Fruit fly (Drosophila melanogaster) whole organism, embryonic: Measurements from ENCODE around the gene Cpr64Ad.
A peak's percentile ranks its signal among the peaks of the same experiment; 100 is the strongest.

ENCODE experiments used
- Blimp-1 ChIP-seq: fragments of 200-800 bp; sonication (Bioruptor generic); optimal IDR thresholded peaks from 3 replicates; lab custom pipeline; 2018; ENCODE audit warnings: missing biosample characterization, missing genetic modification characterization, mild to moderate bottlenecking, moderate library complexity, missing genetic modification reagents
- CG1024 ChIP-seq: fragments of 200-800 bp; sonication (Bioruptor generic); IDR thresholded peaks from 2 replicates; pipeline ENCODE4 v1.3.6; 2022; ENCODE audit warnings: missing biosample characterization, missing genetic modification characterization
- CG10321 ChIP-seq: fragments of 200-800 bp; sonication (Bioruptor generic); IDR thresholded peaks from 2 replicates; pipeline ENCODE4 v1.3.6; 2022; ENCODE audit warnings: missing biosample characterization, missing genetic modification characterization
- CG13894 ChIP-seq: fragments of 200-800 bp; sonication (Bioruptor generic); optimal IDR thresholded peaks from 3 replicates; lab custom pipeline; 2018; ENCODE audit warnings: missing biosample characterization, mild to moderate bottlenecking, missing genetic modification characterization, moderate library complexity
- CG14441 ChIP-seq: fragments of 200-800 bp; sonication (Bioruptor generic); IDR thresholded peaks from 2 replicates; pipeline ENCODE4 v1.3.6; 2022; ENCODE audit warnings: missing biosample characterization, missing genetic modification characterization
- CG14710 ChIP-seq: fragments of 200-800 bp; sonication (Bioruptor generic); optimal IDR thresholded peaks from 3 replicates; lab custom pipeline; 2019; ENCODE audit warnings: missing biosample characterization, mild to moderate bottlenecking, missing genetic modification characterization, moderate library complexity
- CG14965 ChIP-seq: fragments of 200-800 bp; sonication (Bioruptor generic); optimal IDR thresholded peaks from 2 replicates; lab custom pipeline; 2016; ENCODE audit warnings: missing biosample characterization, missing genetic modification characterization, borderline replicate concordance
- CG15479 ChIP-seq: fragments of 200-800 bp; sonication (Bioruptor generic); optimal IDR thresholded peaks from 3 replicates; lab custom pipeline; 2019; ENCODE audit warnings: missing biosample characterization, mild to moderate bottlenecking, missing genetic modification characterization, moderate library complexity
- CG1603 ChIP-seq: fragments of 200-800 bp; sonication (Bioruptor generic); optimal IDR thresholded peaks from 2 replicates; lab custom pipeline; 2019; ENCODE audit warnings: missing biosample characterization, mild to moderate bottlenecking, missing genetic modification characterization, moderate library complexity
- CG31365 ChIP-seq: fragments of 200-800 bp; sonication (Bioruptor generic); optimal IDR thresholded peaks from 2 replicates; lab custom pipeline; 2018; ENCODE audit warnings: missing biosample characterization, mild to moderate bottlenecking, missing genetic modification characterization
- CG31441 ChIP-seq: fragments of 200-800 bp; sonication (Bioruptor generic); IDR thresholded peaks from 2 replicates; pipeline ENCODE4 v1.3.6; 2022; ENCODE audit warnings: missing biosample characterization, missing genetic modification characterization
- CG3726 ChIP-seq: fragments of 200-800 bp; sonication (Bioruptor generic); IDR thresholded peaks from 3 replicates; pipeline ENCODE4, ENCODE4 v1.3.6; 2022; ENCODE audit warnings: missing biosample characterization, missing genetic modification characterization
- CG42726 ChIP-seq: fragments of 200-800 bp; sonication (Bioruptor generic); IDR thresholded peaks from 2 replicates; pipeline ENCODE4 v1.3.6; 2022; ENCODE audit warnings: missing biosample characterization, missing genetic modification characterization; ENCODE audit not compliant: partially characterized antibody
- CG4424 ChIP-seq: fragments of 200-800 bp; sonication (Bioruptor generic); optimal IDR thresholded peaks from 3 replicates; lab custom pipeline; 2016; ENCODE audit warnings: missing biosample characterization, missing genetic modification characterization
- CG7357 ChIP-seq: fragments of 200-800 bp; sonication (Bioruptor generic); IDR thresholded peaks from 3 replicates; pipeline ENCODE4 v1.3.6; 2022; ENCODE audit warnings: missing biosample characterization, missing genetic modification characterization
- CG7786 ChIP-seq: fragments of 200-800 bp; sonication (Bioruptor generic); optimal IDR thresholded peaks from 2 replicates; lab custom pipeline; 2016; ENCODE audit warnings: missing biosample characterization, missing genetic modification characterization
- CG8359 ChIP-seq: fragments of 200-800 bp; sonication (Bioruptor generic); optimal IDR thresholded peaks from 2 replicates; lab custom pipeline; 2017; ENCODE audit warnings: missing biosample characterization, mild to moderate bottlenecking, missing genetic modification characterization, borderline replicate concordance
- CG9215 ChIP-seq: fragments of 200-800 bp; sonication (Bioruptor generic); IDR thresholded peaks from 2 replicates; pipeline ENCODE4 v1.3.6; 2022; ENCODE audit warnings: missing biosample characterization, missing genetic modification characterization
- CHES-1-like ChIP-seq: fragments of 200-800 bp; sonication (Bioruptor generic); optimal IDR thresholded peaks from 2 replicates; lab custom pipeline; 2016; ENCODE audit warnings: missing biosample characterization, missing genetic modification characterization
- ERR ChIP-seq: fragments of 200-800 bp; sonication (Bioruptor generic); optimal IDR thresholded peaks from 2 replicates; lab custom pipeline; 2016; ENCODE audit warnings: missing biosample characterization, missing genetic modification characterization
- Elba2 ChIP-seq: fragments of 200-800 bp; sonication (Bioruptor generic); optimal IDR thresholded peaks from 3 replicates; lab custom pipeline; 2016; ENCODE audit warnings: missing biosample characterization, missing genetic modification characterization
- Gsc ChIP-seq: fragments of 200-800 bp; sonication (Bioruptor generic); IDR thresholded peaks from 2 replicates; pipeline ENCODE4 v1.3.6; 2022; ENCODE audit warnings: missing biosample characterization, missing genetic modification characterization
- Jarid2 ChIP-seq: fragments of 200-800 bp; sonication (Bioruptor generic); optimal IDR thresholded peaks from 3 replicates; lab custom pipeline; 2017; ENCODE audit warnings: mild to moderate bottlenecking, missing biosample characterization, missing genetic modification reagents, missing genetic modification characterization
- Med ChIP-seq: fragments of 200-800 bp; sonication (Bioruptor generic); peaks from one replicate; lab custom pipeline; 2016; ENCODE audit warnings: missing biosample characterization, missing genetic modification characterization, mild to moderate bottlenecking, inconsistent platforms, moderate library complexity
- Mes4 ChIP-seq: fragments of 200-800 bp; sonication (Bioruptor generic); optimal IDR thresholded peaks from 2 replicates; lab custom pipeline; 2016; ENCODE audit warnings: missing biosample characterization, missing genetic modification characterization
- NFAT ChIP-seq: fragments of 200-800 bp; sonication (Bioruptor generic); IDR thresholded peaks from 2 replicates; pipeline ENCODE4 v1.3.6; 2022; ENCODE audit warnings: missing biosample characterization, missing genetic modification characterization
- Rfx ChIP-seq: fragments of 200-800 bp; sonication (Bioruptor generic); IDR thresholded peaks from 2 replicates; pipeline ENCODE4 v1.3.6; 2022; ENCODE audit warnings: missing biosample characterization, missing genetic modification characterization
- Scr ChIP-seq: fragments of 200-800 bp; sonication (Bioruptor generic); IDR thresholded peaks from 2 replicates; pipeline ENCODE4 v1.3.6; 2022; ENCODE audit warnings: missing biosample characterization, missing genetic modification characterization; ENCODE audit not compliant: partially characterized antibody
- YL-1 ChIP-seq: fragments of 200-800 bp; sonication (Bioruptor generic); optimal IDR thresholded peaks from 3 replicates; lab custom pipeline; 2017; ENCODE audit warnings: missing biosample characterization, mild to moderate bottlenecking, missing genetic modification characterization
- ara ChIP-seq: fragments of 200-800 bp; sonication (Bioruptor generic); IDR thresholded peaks from 2 replicates; pipeline ENCODE4 v1.3.6; 2022; ENCODE audit warnings: missing biosample characterization, missing genetic modification characterization
- ase ChIP-seq: fragments of 200-800 bp; sonication (Bioruptor generic); IDR thresholded peaks from 3 replicates; pipeline ENCODE4 v1.3.6; 2022; ENCODE audit warnings: missing biosample characterization, missing genetic modification characterization
- cas ChIP-seq: fragments of 200-800 bp; sonication (Bioruptor generic); IDR thresholded peaks from 2 replicates; pipeline ENCODE4 v1.3.6; 2022; ENCODE audit warnings: missing biosample characterization, missing genetic modification characterization
- dan ChIP-seq: fragments of 200-800 bp; sonication (Bioruptor generic); IDR thresholded peaks from 2 replicates; pipeline ENCODE4 v1.3.6; 2022; ENCODE audit warnings: missing biosample characterization, missing genetic modification characterization
- dmrt99B ChIP-seq: fragments of 200-800 bp; sonication (Bioruptor generic); optimal IDR thresholded peaks from 2 replicates; lab custom pipeline; 2018; ENCODE audit warnings: missing biosample characterization, mild to moderate bottlenecking, missing genetic modification characterization, moderate library complexity
- dysf ChIP-seq: fragments of 200-800 bp; sonication (Bioruptor generic); IDR thresholded peaks from 3 replicates; pipeline ENCODE4 v1.3.6; 2022; ENCODE audit warnings: missing biosample characterization, missing genetic modification characterization
- fd96Cb ChIP-seq: fragments of 200-800 bp; sonication (Bioruptor generic); optimal IDR thresholded peaks from 2 replicates; lab custom pipeline; 2018; ENCODE audit warnings: missing biosample characterization, mild to moderate bottlenecking, missing genetic modification characterization, moderate library complexity
- gcm ChIP-seq: fragments of 200-800 bp; sonication (Bioruptor generic); optimal IDR thresholded peaks from 2 replicates; lab custom pipeline; 2019; ENCODE audit warnings: missing biosample characterization, mild to moderate bottlenecking, missing genetic modification characterization, moderate library complexity
- gfzf ChIP-seq: fragments of 200-800 bp; sonication (Bioruptor generic); optimal IDR thresholded peaks from 2 replicates; lab custom pipeline; 2016; ENCODE audit warnings: missing biosample characterization, mild to moderate bottlenecking, missing genetic modification characterization, moderate library complexity
- kah ChIP-seq: fragments of 200-800 bp; sonication (Bioruptor generic); optimal IDR thresholded peaks from 2 replicates; lab custom pipeline; 2018; ENCODE audit warnings: missing biosample characterization, mild to moderate bottlenecking, missing genetic modification characterization
- kay ChIP-seq: fragments of 200-800 bp; sonication (Bioruptor generic); optimal IDR thresholded peaks from 2 replicates; lab custom pipeline; 2016; ENCODE audit warnings: missing biosample characterization, missing genetic modification characterization
- mam ChIP-seq: fragments of 200-800 bp; sonication (Bioruptor generic); optimal IDR thresholded peaks from 3 replicates; lab custom pipeline; 2016; ENCODE audit warnings: missing biosample characterization, missing genetic modification characterization
- odd ChIP-seq: fragments of 200-800 bp; sonication (Bioruptor generic); optimal IDR thresholded peaks from 2 replicates; lab custom pipeline; 2017; ENCODE audit warnings: missing biosample characterization, mild to moderate bottlenecking, missing genetic modification characterization
- pan ChIP-seq, 4 experiments: fragments of >200 bp in 3 of 4; fragments of 200-800 bp in 1 of 4; sonication (Bioruptor generic) in 1 of 4; optimal IDR thresholded peaks in 3 of 4; IDR thresholded peaks in 1 of 4; 2 replicates each; pipeline versions ENCODE4 v1.3.6 to Lab custom; 2017 to 2022; ENCODE audit warnings: missing biosample characterization in 2 of 4, missing genetic modification characterization in 2 of 4, mixed read lengths in 1 of 4
- ro ChIP-seq: fragments of 200-800 bp; sonication (Bioruptor generic); IDR thresholded peaks from 2 replicates; pipeline ENCODE4 v1.3.6; 2022; ENCODE audit warnings: missing biosample characterization, missing genetic modification characterization
- run ChIP-seq: fragments of 200-800 bp; sonication (Bioruptor generic); optimal IDR thresholded peaks from 3 replicates; lab custom pipeline; 2018; ENCODE audit warnings: missing biosample characterization, mild to moderate bottlenecking, missing genetic modification characterization
- scrt ChIP-seq: fragments of 200-800 bp; sonication (Bioruptor generic); optimal IDR thresholded peaks from 2 replicates; lab custom pipeline; 2018; ENCODE audit warnings: missing biosample characterization, mild to moderate bottlenecking, missing genetic modification characterization, moderate library complexity
- sisA ChIP-seq: fragments of 200-800 bp; sonication (Bioruptor generic); IDR thresholded peaks from 2 replicates; pipeline ENCODE4 v1.3.6; 2022; ENCODE audit warnings: missing biosample characterization, missing genetic modification characterization
- sna ChIP-seq: fragments of 200-800 bp; sonication (Bioruptor generic); IDR thresholded peaks from 2 replicates; pipeline ENCODE4 v1.3.6; 2022; ENCODE audit warnings: missing biosample characterization, missing genetic modification characterization; ENCODE audit not compliant: partially characterized antibody
- tin ChIP-seq: fragments of 200-800 bp; sonication (Bioruptor generic); optimal IDR thresholded peaks from 3 replicates; lab custom pipeline; 2016; ENCODE audit warnings: missing biosample characterization, missing genetic modification characterization
- wdn ChIP-seq: fragments of 200-800 bp; sonication (Bioruptor generic); IDR thresholded peaks from 2 replicates; pipeline ENCODE4 v1.3.6; 2022; ENCODE audit warnings: missing biosample characterization, missing genetic modification characterization
- zen ChIP-seq: fragments of 200-800 bp; sonication (Bioruptor generic); optimal IDR thresholded peaks from 3 replicates; lab custom pipeline; 2018; ENCODE audit warnings: missing biosample characterization, mild to moderate bottlenecking, missing genetic modification characterization, moderate library complexity

Cpr64Ad gene

DNA sequence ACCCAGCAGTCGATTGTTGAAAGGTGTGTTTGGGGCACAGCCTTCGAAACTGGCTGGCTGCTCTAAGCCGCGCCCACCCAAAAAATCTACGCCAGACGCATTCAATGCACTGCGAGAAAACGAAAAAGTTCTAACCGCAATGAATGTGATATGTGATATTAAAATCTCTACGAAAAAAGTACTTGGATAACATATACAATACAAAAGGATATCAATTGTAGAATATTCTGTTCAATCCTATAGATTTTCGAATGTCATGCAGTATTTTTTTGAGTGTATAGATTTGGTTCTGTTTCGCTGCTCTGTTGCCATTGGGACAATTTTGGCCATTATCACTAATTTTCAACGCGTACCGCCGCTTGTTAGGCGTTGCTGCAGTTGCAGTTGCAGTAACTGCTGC lies 5.4 kb upstream of the Cpr64Ad start (continued):
- no peak for TF ChIP-seq CG3726 (GFP tag; lab: Robert Waterston, UW)
- TF ChIP-seq run (tag; lab: Kevin White, UChicago), result no peak
- peak; percentile 40 for TF ChIP-seq fd96Cb
- TF ChIP-seq NFAT (GFP tag; lab: Robert Waterston, UW), result no peak
- no peak for TF ChIP-seq gcm (GFP tag; lab: Kevin White, UChicago)
- no peak for TF ChIP-seq tin (GFP tag; lab: Kevin White, UChicago)
- TF ChIP-seq CG7357 (GFP tag; lab: Robert Waterston, UW), result no peak
- TF ChIP-seq kay (GFP tag; lab: Kevin White, UChicago), result no peak
- peak; percentile 48 for TF ChIP-seq dmrt99B (tag; lab: Kevin White, UChicago)
- TF ChIP-seq wdn (GFP tag; lab: Robert Waterston, UW), result no peak
- TF ChIP-seq kah (GFP tag; lab: Kevin White, UChicago), result no peak
- no peak for TF ChIP-seq CG7786
- TF ChIP-seq CG8359, result no peak
- TF ChIP-seq sisA (GFP tag; lab: Robert Waterston, UW), result no peak
- TF ChIP-seq Elba2 (GFP tag; lab: Kevin White, UChicago), result no peak
- TF ChIP-seq pan (optimal IDR thresholded peaks at IDR 0.05; lab: Kevin White, UChicago), result no peak
- no peak for TF ChIP-seq pan (GFP tag; optimal IDR thresholded peaks at IDR 0.05 in 1 of 2, IDR thresholded peaks at IDR 0.05 in 1 of 2)
- TF ChIP-seq dan, result no peak
- TF ChIP-seq odd, result no peak
- TF ChIP-seq Blimp-1 (GFP tag; lab: Kevin White, UChicago), result peak; percentile 58
- TF ChIP-seq CG9215 (GFP tag; lab: Robert Waterston, UW), result no peak
- TF ChIP-seq CG42726 (GFP tag; lab: Robert Waterston, UW), result no peak
- TF ChIP-seq Med (GFP tag; lab: Kevin White, UChicago), result no peak
- peak; percentile 60 for TF ChIP-seq zen (tag; lab: Kevin White, UChicago)
- TF ChIP-seq CG14965 (GFP tag; lab: Kevin White, UChicago), result no peak
- no peak for TF ChIP-seq cas (GFP tag; lab: Robert Waterston, UW)
- peak; percentile 58 for TF ChIP-seq ara
- no peak for TF ChIP-seq Rfx (GFP tag; lab: Robert Waterston, UW)
- TF ChIP-seq Scr (GFP tag; lab: Robert Waterston, UW), result no peak
- TF ChIP-seq CG31441 (GFP tag; lab: Robert Waterston, UW), result peak; percentile 47
- no peak for TF ChIP-seq Jarid2 (GFP tag; lab: Kevin White, UChicago)
- no peak for TF ChIP-seq ro
- no peak for TF ChIP-seq CG1024 (GFP tag; lab: Robert Waterston, UW)
- no peak for TF ChIP-seq CG13894 (tag; lab: Kevin White, UChicago)
- TF ChIP-seq CG15479 (GFP tag; lab: Kevin White, UChicago), result no peak
- no peak for TF ChIP-seq scrt (GFP tag; lab: Kevin White, UChicago)
- TF ChIP-seq CG1603, result no peak
- TF ChIP-seq CHES-1-like, result no peak
- TF ChIP-seq CG14710 (tag; lab: Kevin White, UChicago), result peak; percentile 23
- no peak for TF ChIP-seq Mes4 (GFP tag; lab: Kevin White, UChicago)
- 0 out of 3 replicates have a peak, but pooled peaks have one; percentile 26 for TF ChIP-seq dysf (GFP tag; lab: Robert Waterston, UW)
- TF ChIP-seq CG14441 (GFP tag; lab: Robert Waterston, UW), result no peak
- TF ChIP-seq gfzf (GFP tag; lab: Kevin White, UChicago), result no peak
- no peak for TF ChIP-seq CG10321
- no peak for TF ChIP-seq mam (GFP tag; lab: Kevin White, UChicago)
- no peak for TF ChIP-seq Gsc (GFP tag; lab: Robert Waterston, UW)
- no peak for TF ChIP-seq ERR
- no peak for TF ChIP-seq sna (GFP tag; lab: Robert Waterston, UW)
- peak; percentile 5 for TF ChIP-seq CG4424
- no peak for TF ChIP-seq CG31365 (tag; lab: Kevin White, UChicago)
- TF ChIP-seq ase (GFP tag; lab: Robert Waterston, UW), result peak; percentile 49; the same call in 1 of the 3 replicates
- no peak for TF ChIP-seq YL-1 (GFP tag; lab: Kevin White, UChicago)
